Fruit fly (Drosophila melanogaster) whole organism, embryonic: ENCODE measurements around the gene Obp93a.

Source experiments
- B-H1 ChIP-seq: fragments of 200-800 bp; sonication (Bioruptor generic); IDR thresholded peaks from 3 replicates; pipeline ENCODE4 v1.3.6; 2022; ENCODE audit warnings: missing biosample characterization, missing genetic modification characterization
- CG10565 ChIP-seq: fragments of 200-800 bp; sonication (Bioruptor generic); optimal IDR thresholded peaks from 3 replicates; lab custom pipeline; 2016; ENCODE audit warnings: missing biosample characterization, mild to moderate bottlenecking, missing genetic modification characterization
- CG12942 ChIP-seq: fragments of 200-800 bp; sonication (Bioruptor generic); optimal IDR thresholded peaks from 3 replicates; lab custom pipeline; 2016; ENCODE audit warnings: missing biosample characterization, missing genetic modification characterization
- CG13123 ChIP-seq: fragments of 200-800 bp; sonication (Bioruptor generic); optimal IDR thresholded peaks from 2 replicates; lab custom pipeline; 2016; ENCODE audit warnings: missing biosample characterization, missing genetic modification characterization
- CG14014 ChIP-seq: fragments of 200-800 bp; sonication (Bioruptor generic); IDR thresholded peaks from 2 replicates; pipeline ENCODE4 v1.3.6; 2022; ENCODE audit warnings: missing biosample characterization, missing genetic modification characterization
- CG14050 ChIP-seq: fragments of 200-800 bp; sonication (Bioruptor generic); IDR thresholded peaks from 3 replicates; pipeline ENCODE4 v1.3.6; 2022; ENCODE audit warnings: missing biosample characterization, missing genetic modification characterization
- CG15696 ChIP-seq: fragments of 200-800 bp; sonication (Bioruptor generic); optimal IDR thresholded peaks from 2 replicates; lab custom pipeline; 2019; ENCODE audit warnings: missing biosample characterization, mild to moderate bottlenecking, missing genetic modification characterization, moderate library complexity
- CG1602 ChIP-seq: fragments of 200-800 bp; sonication (Bioruptor generic); optimal IDR thresholded peaks from 3 replicates; lab custom pipeline; 2016; ENCODE audit warnings: missing biosample characterization, missing genetic modification characterization
- CG16815 ChIP-seq: fragments of 200-800 bp; sonication (Bioruptor generic); optimal IDR thresholded peaks from 3 replicates; lab custom pipeline; 2017; ENCODE audit warnings: missing biosample characterization, mild to moderate bottlenecking, missing genetic modification characterization
- CG17829 ChIP-seq: fragments of 200-800 bp; optimal IDR thresholded peaks from 2 replicates; lab custom pipeline; 2019; ENCODE audit warnings: missing biosample characterization, mild to moderate bottlenecking, missing genetic modification characterization, moderate library complexity
- CG18011 ChIP-seq: fragments of 200-800 bp; sonication (Bioruptor generic); optimal IDR thresholded peaks from 2 replicates; lab custom pipeline; 2017; ENCODE audit warnings: missing biosample characterization, missing genetic modification characterization, mild to moderate bottlenecking, moderate library complexity, missing genotype
- CG18599 ChIP-seq: fragments of 200-800 bp; sonication (Bioruptor generic); optimal IDR thresholded peaks from 3 replicates; lab custom pipeline; 2017; ENCODE audit warnings: missing biosample characterization, missing genetic modification characterization, mild to moderate bottlenecking, moderate library complexity, missing genetic modification reagents
- CG4360 ChIP-seq: fragments of 200-800 bp; sonication (Bioruptor generic); IDR thresholded peaks from 2 replicates; pipeline ENCODE4 v1.3.6; 2022; ENCODE audit warnings: missing biosample characterization, missing genetic modification characterization
- CG4424 ChIP-seq: fragments of 200-800 bp; sonication (Bioruptor generic); optimal IDR thresholded peaks from 3 replicates; lab custom pipeline; 2016; ENCODE audit warnings: missing biosample characterization, missing genetic modification characterization
- CG4707 ChIP-seq: fragments of 200-800 bp; sonication (Bioruptor generic); optimal IDR thresholded peaks from 2 replicates; lab custom pipeline; 2018; ENCODE audit warnings: missing biosample characterization, mild to moderate bottlenecking, missing genetic modification characterization, moderate library complexity
- CG5180 ChIP-seq: fragments of 200-800 bp; sonication (Bioruptor generic); optimal IDR thresholded peaks from 3 replicates; lab custom pipeline; 2017; ENCODE audit warnings: missing biosample characterization, missing genetic modification characterization, mild to moderate bottlenecking, moderate library complexity, missing genetic modification reagents
- CG6854 ChIP-seq: fragments of 200-800 bp; sonication (Bioruptor generic); optimal IDR thresholded peaks from 3 replicates; lab custom pipeline; 2017; ENCODE audit warnings: missing biosample characterization, mild to moderate bottlenecking, missing genetic modification characterization
- CG8089 ChIP-seq: fragments of 200-800 bp; sonication (Bioruptor generic); optimal IDR thresholded peaks from 3 replicates; lab custom pipeline; 2016; ENCODE audit warnings: missing biosample characterization, missing genetic modification characterization
- CG8281 ChIP-seq: fragments of 200-800 bp; sonication (Bioruptor generic); optimal IDR thresholded peaks from 2 replicates; lab custom pipeline; 2018; ENCODE audit warnings: missing biosample characterization, mild to moderate bottlenecking, missing genetic modification characterization, moderate library complexity
- D19A ChIP-seq: fragments of 200-800 bp; optimal IDR thresholded peaks from 3 replicates; lab custom pipeline; 2019; ENCODE audit warnings: missing biosample characterization, mild to moderate bottlenecking, missing genetic modification characterization, moderate library complexity
- D19B ChIP-seq: fragments of 200-800 bp; sonication (Bioruptor generic); optimal IDR thresholded peaks from 2 replicates; lab custom pipeline; 2017; ENCODE audit warnings: missing biosample characterization, mild to moderate bottlenecking, missing genetic modification characterization
- Dip2 ChIP-seq: fragments of 200-800 bp; sonication (Bioruptor generic); IDR thresholded peaks from 2 replicates; pipeline ENCODE4 v1.3.6; 2022; ENCODE audit warnings: missing biosample characterization, missing genetic modification characterization
- Dll ChIP-seq: fragments of 200-800 bp; sonication (Bioruptor generic); IDR thresholded peaks from 4 replicates; pipeline ENCODE4 v1.3.6; 2022; ENCODE audit warnings: missing biosample characterization, missing genetic modification characterization; ENCODE audit not compliant: partially characterized antibody
- E2f1 ChIP-seq: fragments of 200-800 bp; sonication (Bioruptor generic); IDR thresholded peaks from 2 replicates; pipeline ENCODE4 v1.3.6; 2022; ENCODE audit warnings: missing biosample characterization, missing genetic modification characterization
- Ets65A ChIP-seq: fragments of 200-800 bp; sonication (Bioruptor generic); peaks from one replicate; lab custom pipeline; 2016; ENCODE audit warnings: missing biosample characterization, missing genetic modification characterization
- H2.0 ChIP-seq: fragments of 200-800 bp; sonication (Bioruptor generic); IDR thresholded peaks from 2 replicates; pipeline ENCODE4 v1.3.6; 2022; ENCODE audit warnings: missing biosample characterization, missing genetic modification characterization
- Hey ChIP-seq: fragments of 200-800 bp; sonication (Bioruptor generic); optimal IDR thresholded peaks from 3 replicates; lab custom pipeline; 2018; ENCODE audit warnings: missing biosample characterization, mild to moderate bottlenecking, missing genetic modification characterization
- Hr39 ChIP-seq: fragments of >200 bp; optimal IDR thresholded peaks from 2 replicates; lab custom pipeline; 2017
- MESR4 ChIP-seq: fragments of 200-800 bp; sonication (Bioruptor generic); optimal IDR thresholded peaks from 2 replicates; lab custom pipeline; 2018; ENCODE audit warnings: missing biosample characterization, mild to moderate bottlenecking, missing genetic modification characterization, moderate library complexity
- NFAT ChIP-seq: fragments of 200-800 bp; sonication (Bioruptor generic); IDR thresholded peaks from 2 replicates; pipeline ENCODE4 v1.3.6; 2022; ENCODE audit warnings: missing biosample characterization, missing genetic modification characterization
- Oli ChIP-seq: fragments of 200-800 bp; sonication (Bioruptor generic); optimal IDR thresholded peaks from 2 replicates; lab custom pipeline; 2018; ENCODE audit warnings: missing biosample characterization, mild to moderate bottlenecking, missing genetic modification characterization, moderate library complexity
- Pdp1 ChIP-seq, 2 experiments: fragments of 200-800 bp; sonication (Bioruptor generic); optimal IDR thresholded peaks; 3 replicates each; lab custom pipeline; 2016; ENCODE audit warnings: missing biosample characterization in 2 of 2, missing genetic modification characterization in 2 of 2, mild to moderate bottlenecking in 1 of 2, moderate library complexity in 1 of 2
- Side ChIP-seq: fragments of 200-800 bp; sonication (Bioruptor generic); optimal IDR thresholded peaks from 2 replicates; lab custom pipeline; 2016; ENCODE audit warnings: missing biosample characterization, missing genetic modification characterization
- Sox100B ChIP-seq: fragments of 200-800 bp; sonication (Bioruptor generic); optimal IDR thresholded peaks from 3 replicates; lab custom pipeline; 2018; ENCODE audit warnings: missing biosample characterization, mild to moderate bottlenecking, missing genetic modification characterization
- da ChIP-seq: fragments of 200-800 bp; sonication (Bioruptor generic); optimal IDR thresholded peaks from 2 replicates; lab custom pipeline; 2016; ENCODE audit warnings: missing biosample characterization, missing genetic modification characterization
- en ChIP-seq: fragments of 200-800 bp; sonication (Bioruptor generic); optimal IDR thresholded peaks from 2 replicates; lab custom pipeline; 2016; ENCODE audit warnings: missing biosample characterization, missing genetic modification characterization
- exex ChIP-seq: fragments of 200-800 bp; sonication (Bioruptor generic); optimal IDR thresholded peaks from 4 replicates; lab custom pipeline; 2018; ENCODE audit warnings: missing biosample characterization, mild to moderate bottlenecking, missing genetic modification characterization, moderate library complexity
- her ChIP-seq: fragments of 200-800 bp; sonication (Bioruptor generic); optimal IDR thresholded peaks from 2 replicates; lab custom pipeline; 2016; ENCODE audit warnings: missing biosample characterization, missing genetic modification characterization
- hth ChIP-seq: fragments of >200 bp; optimal IDR thresholded peaks from 2 replicates; lab custom pipeline; 2017; ENCODE audit warnings: inconsistent platforms
- jing ChIP-seq: fragments of 200-800 bp; sonication (Bioruptor generic); optimal IDR thresholded peaks from 2 replicates; lab custom pipeline; 2018; ENCODE audit warnings: missing biosample characterization, mild to moderate bottlenecking, missing genetic modification characterization
- kni ChIP-seq: fragments of 200-800 bp; sonication (Bioruptor generic); optimal IDR thresholded peaks from 3 replicates; lab custom pipeline; 2017; ENCODE audit warnings: mild to moderate bottlenecking, missing biosample characterization, missing genetic modification reagents, missing genetic modification characterization
- nerfin-1 ChIP-seq: fragments of 200-800 bp; sonication (Bioruptor generic); optimal IDR thresholded peaks from 3 replicates; lab custom pipeline; 2019; ENCODE audit warnings: missing biosample characterization, mild to moderate bottlenecking, missing genetic modification characterization, moderate library complexity
- odd ChIP-seq: fragments of 200-800 bp; sonication (Bioruptor generic); optimal IDR thresholded peaks from 2 replicates; lab custom pipeline; 2017; ENCODE audit warnings: missing biosample characterization, mild to moderate bottlenecking, missing genetic modification characterization
- pho ChIP-seq: fragments of 200-800 bp; sonication (Bioruptor generic); optimal IDR thresholded peaks from 2 replicates; lab custom pipeline; 2016; ENCODE audit warnings: missing biosample characterization, missing genetic modification characterization
- schlank ChIP-seq: fragments of 200-800 bp; sonication (Bioruptor generic); optimal IDR thresholded peaks from 2 replicates; lab custom pipeline; 2018; ENCODE audit warnings: missing biosample characterization, mild to moderate bottlenecking, missing genetic modification characterization
- slbo ChIP-seq: fragments of 200-800 bp; sonication (Bioruptor generic); IDR thresholded peaks from 2 replicates; pipeline ENCODE4 v1.3.6; 2022; ENCODE audit warnings: missing biosample characterization, missing genetic modification characterization
- tin ChIP-seq: fragments of 200-800 bp; sonication (Bioruptor generic); optimal IDR thresholded peaks from 3 replicates; lab custom pipeline; 2016; ENCODE audit warnings: missing biosample characterization, missing genetic modification characterization
- unpg ChIP-seq: fragments of 200-800 bp; sonication (Bioruptor generic); optimal IDR thresholded peaks from 3 replicates; lab custom pipeline; 2018; ENCODE audit warnings: missing biosample characterization, mild to moderate bottlenecking, missing genetic modification characterization, moderate library complexity
- vnd ChIP-seq: fragments of 200-800 bp; sonication (Bioruptor generic); IDR thresholded peaks from 3 replicates; pipeline ENCODE4 v1.3.6; 2022; ENCODE audit warnings: missing biosample characterization, missing genetic modification characterization; ENCODE audit not compliant: partially characterized antibody
- yki ChIP-seq: fragments of >200 bp; optimal IDR thresholded peaks from 3 replicates; lab custom pipeline; 2018
- zen ChIP-seq: fragments of 200-800 bp; sonication (Bioruptor generic); optimal IDR thresholded peaks from 3 replicates; lab custom pipeline; 2018; ENCODE audit warnings: missing biosample characterization, mild to moderate bottlenecking, missing genetic modification characterization, moderate library complexity
- zfh2 ChIP-seq: fragments of 200-800 bp; sonication (Bioruptor generic); optimal IDR thresholded peaks from 2 replicates; lab custom pipeline; 2016; ENCODE audit warnings: missing biosample characterization, missing genetic modification characterization

Gene Obp93a

DNA sequence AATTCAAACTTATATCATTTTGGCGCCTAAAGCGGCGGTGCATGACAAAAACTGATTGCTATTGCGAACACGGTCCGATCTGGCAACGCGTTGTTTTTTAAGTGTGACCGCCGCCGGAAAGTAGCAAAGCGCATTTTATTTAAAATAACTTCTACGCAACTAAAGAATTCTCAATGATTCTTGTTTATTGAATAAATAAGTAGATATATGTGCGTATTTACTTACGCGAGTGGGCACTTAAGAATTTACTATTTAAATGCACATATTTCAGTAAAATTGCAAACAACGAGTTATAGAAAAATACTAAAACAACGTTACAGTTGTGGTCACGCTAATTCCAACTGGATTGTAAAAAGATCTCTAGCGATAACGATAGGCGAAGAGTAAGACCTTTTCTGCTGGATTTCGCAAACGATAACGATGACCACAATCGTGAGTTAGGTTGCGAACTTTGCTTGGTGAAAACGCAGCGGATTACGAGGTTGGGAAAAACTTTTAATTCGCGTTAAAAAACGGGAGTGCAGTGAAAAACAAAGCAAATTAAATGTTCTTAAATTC, 26.5 kb upstream of the Obp93a start (continued):
- TF ChIP-seq kni (GFP tag; lab: Kevin White, UChicago), result no peak
- no peak for TF ChIP-seq yki (lab: Kevin White, UChicago)
- peak; percentile 25 for TF ChIP-seq Ets65A (GFP tag; lab: Kevin White, UChicago)
- TF ChIP-seq unpg (GFP tag; lab: Kevin White, UChicago), result no peak
- TF ChIP-seq CG4424 (GFP tag; lab: Kevin White, UChicago), result no peak
- TF ChIP-seq CG16815, result no peak
- TF ChIP-seq NFAT (GFP tag; lab: Robert Waterston, UW), result no peak
- TF ChIP-seq CG18011 (GFP tag; lab: Kevin White, UChicago), result peak; percentile 99
- TF ChIP-seq CG4707 (GFP tag; lab: Kevin White, UChicago), result no peak
- TF ChIP-seq MESR4 (GFP tag; lab: Kevin White, UChicago), result no peak
- TF ChIP-seq H2.0, result no peak
- no peak for TF ChIP-seq CG6854 (GFP tag; lab: Kevin White, UChicago)
- TF ChIP-seq CG5180 (GFP tag; lab: Kevin White, UChicago), result no peak
- TF ChIP-seq schlank (tag; lab: Kevin White, UChicago), result no peak
- TF ChIP-seq hth (lab: Kevin White, UChicago), result no peak
- no peak for TF ChIP-seq CG14050 (GFP tag; lab: Robert Waterston, UW)
- TF ChIP-seq Hr39, result no peak
- peak; percentile 29 for TF ChIP-seq zfh2 (GFP tag; lab: Kevin White, UChicago)
- TF ChIP-seq CG8089 (GFP tag; lab: Kevin White, UChicago), result no peak
- TF ChIP-seq Side (GFP tag; lab: Kevin White, UChicago), result peak; percentile 1
- no peak for TF ChIP-seq CG1602 (GFP tag; lab: Kevin White, UChicago)
- TF ChIP-seq CG17829 (tag; lab: Kevin White, UChicago), result no peak
- no peak for TF ChIP-seq vnd
- no peak for TF ChIP-seq jing (GFP tag; lab: Kevin White, UChicago)
- no peak for TF ChIP-seq exex
- TF ChIP-seq odd (GFP tag; lab: Kevin White, UChicago), result no peak
- TF ChIP-seq Oli (tag; lab: Kevin White, UChicago), result no peak
- TF ChIP-seq en, result no peak
- no peak for TF ChIP-seq CG14014 (GFP tag; lab: Robert Waterston, UW)
- no peak for TF ChIP-seq tin (GFP tag; lab: Kevin White, UChicago)
- no peak for TF ChIP-seq zen (tag; lab: Kevin White, UChicago)
- TF ChIP-seq B-H1 (GFP tag; lab: Robert Waterston, UW), result no peak
- TF ChIP-seq CG10565 (GFP tag; lab: Kevin White, UChicago), result no peak
- no peak for TF ChIP-seq D19B (GFP tag; lab: Kevin White, UChicago)
- no peak for TF ChIP-seq E2f1 (GFP tag; lab: Robert Waterston, UW)
- no peak for TF ChIP-seq CG13123
- no peak for TF ChIP-seq CG4360 (GFP tag; lab: Robert Waterston, UW)
- TF ChIP-seq CG8281 (tag; lab: Kevin White, UChicago), result no peak
- no peak for TF ChIP-seq CG18599 (GFP tag; lab: Kevin White, UChicago)
- no peak for TF ChIP-seq her
- TF ChIP-seq Dip2 (GFP tag; lab: Robert Waterston, UW), result no peak
- TF ChIP-seq Hey (tag; lab: Kevin White, UChicago), result no peak
- no peak for TF ChIP-seq Sox100B (GFP tag; lab: Kevin White, UChicago)
- no peak for TF ChIP-seq pho (GFP tag; lab: Kevin White, UChicago)
- no peak for TF ChIP-seq nerfin-1 (tag; lab: Kevin White, UChicago)
- TF ChIP-seq slbo (GFP tag; lab: Robert Waterston, UW), result 0 out of 2 replicates have a peak, but pooled peaks have one; percentile 9
- no peak for TF ChIP-seq D19A (tag; lab: Kevin White, UChicago)
- no peak for TF ChIP-seq da
- TF ChIP-seq Dll (GFP tag; lab: Robert Waterston, UW), result peak; percentile 71
- TF ChIP-seq Pdp1 (GFP tag; optimal IDR thresholded peaks at IDR 0.05; lab: Kevin White, UChicago), result peak in 1 of 2 experiments; percentile 64
- TF ChIP-seq CG12942, result no peak
- no peak for TF ChIP-seq CG15696 (tag; lab: Kevin White, UChicago)
